Worm (Caenorhabditis elegans): ENCODE results near the gene mec-18.

ce11 chrX:4235752-4236151 lies 38.3 kb downstream of the mec-18 start, which contains the start of gene rab-37:
- TF ChIP-seq lsy-2 (tag; optimal IDR thresholded peaks at IDR 0.05) (no peak), dpl-1 (GFP tag; optimal IDR thresholded peaks at IDR 0.05) (no peak), lin-13 (GFP tag; optimal IDR thresholded peaks at IDR 0.05) (no peak), hlh-4 (tag; optimal IDR thresholded peaks at IDR 0.05) (no peak), aha-1 (tag; optimal IDR thresholded peaks at IDR 0.05) (no peak), nhr-237 (tag; optimal IDR thresholded peaks at IDR 0.05) (no peak), ama-1 (optimal IDR thresholded peaks at IDR 0.05) (no peak), pqm-1 (tag; optimal IDR thresholded peaks at IDR 0.05) (no peak), aly-2 (tag; optimal IDR thresholded peaks at IDR 0.05) (no peak), jun-1 (tag; optimal IDR thresholded peaks at IDR 0.05) (no peak), ztf-11 (tag; optimal IDR thresholded peaks at IDR 0.05) (no peak), fkh-10 (GFP tag; optimal IDR thresholded peaks at IDR 0.05) (no peak)

Measured in whole organism, L1 larva.